Worm (Caenorhabditis elegans) whole organism, L3 larva: Measurements from ENCODE around the gene efn-4.

ENCODE experiments used
- egl-27 ChIP-seq: sonication (generic microtip); optimal IDR thresholded peaks from 4 replicates; lab custom pipeline; 2017; ENCODE audit warnings: missing biosample characterization, missing genetic modification reagents, missing genetic modification characterization
- fos-1 ChIP-seq: fragments of 150-350 bp; optimal IDR thresholded peaks from 2 replicates; lab custom pipeline; 2014; ENCODE audit warnings: missing biosample characterization, missing genetic modification characterization
- nhr-23 ChIP-seq: fragments of 150-350 bp; optimal IDR thresholded peaks from 2 replicates; lab custom pipeline; 2014; ENCODE audit warnings: missing biosample characterization, missing genetic modification reagents, missing genetic modification characterization
- pha-4 ChIP-seq: fragments of 150-350 bp; optimal IDR thresholded peaks from 2 replicates; lab custom pipeline; 2014; ENCODE audit warnings: missing biosample characterization, missing genetic modification reagents, missing genetic modification characterization
- skn-1 ChIP-seq: fragments of 150-350 bp; optimal IDR thresholded peaks from 2 replicates; lab custom pipeline; 2014; ENCODE audit warnings: missing biosample characterization, missing genetic modification characterization
- unc-62 ChIP-seq: fragments of 150-350 bp; sonication (generic microtip); optimal IDR thresholded peaks from 4 replicates; lab custom pipeline; 2014; ENCODE audit warnings: missing biosample characterization, missing genetic modification reagents, missing genetic modification characterization

ce11 chrIV:580512-580911 lies 21.5 kb downstream of the efn-4 start:
- TF ChIP-seq unc-62 (GFP tag; lab: Kevin White, UChicago) (no peak), egl-27 (tag; lab: Kevin White, UChicago) (no peak), skn-1 (tag; lab: Kevin White, UChicago) (no peak), pha-4 (tag; lab: Kevin White, UChicago) (no peak), fos-1 (tag; lab: Kevin White, UChicago) (no peak), nhr-23 (no peak)
